Worm (Caenorhabditis elegans) whole organism, L3 larva: ENCODE results near the gene cyk-7.

Experiments used
- nhr-76 ChIP-seq: fragments of 150-350 bp; sonication (generic microtip); optimal IDR thresholded peaks from 5 replicates; lab custom pipeline; 2014; ENCODE audit warnings: missing biosample characterization, missing genetic modification characterization
- sea-2 ChIP-seq: fragments of 150-350 bp; sonication (generic microtip); optimal IDR thresholded peaks from 4 replicates; lab custom pipeline; 2014; ENCODE audit warnings: missing biosample characterization, missing genetic modification reagents, missing genetic modification characterization

- TF ChIP-seq sea-2 (GFP tag; lab: Kevin White, UChicago) (no peak), nhr-76 (no peak)
These were observed 17.1 kb upstream of the cyk-7 start for ce11 chrIII:7812208-7812880.
